Worm (Caenorhabditis elegans) whole organism, L4 larva: ENCODE data around the gene srlf-27.

ENCODE experiments used
- F26F4.8 ChIP-seq: fragments of 200-800 bp; sonication (Bioruptor generic); conservative IDR thresholded peaks from 2 replicates; pipeline ENCODE4 v1.3.6; 2022; ENCODE audit warnings: missing genetic modification characterization, missing compliant biosample characterization
- F37D6.2 ChIP-seq: sonication (generic microtip); optimal IDR thresholded peaks from 2 replicates; lab custom pipeline; 2016; ENCODE audit warnings: mild to moderate bottlenecking, missing genetic modification characterization, missing compliant biosample characterization
- F44E2.7 ChIP-seq: fragments of 200-800 bp; sonication (Bioruptor generic); IDR thresholded peaks from 2 replicates; pipeline ENCODE4 v2.1.2; 2022; ENCODE audit warnings: missing genetic modification characterization, missing compliant biosample characterization
- R02D3.7 ChIP-seq: fragments of 150-350 bp; sonication (generic microtip); optimal IDR thresholded peaks from 3 replicates; lab custom pipeline; 2014; ENCODE audit warnings: missing biosample characterization, missing genetic modification characterization
- T26A8.4 ChIP-seq: fragments of 200-800 bp; sonication (Bioruptor generic); IDR thresholded peaks from 2 replicates; pipeline ENCODE4 v1.3.6; 2022; ENCODE audit warnings: missing genetic modification characterization, missing compliant biosample characterization
- Y75B8A.6 ChIP-seq: fragments of 200-800 bp; sonication (Bioruptor generic); IDR thresholded peaks from 2 replicates; pipeline ENCODE4 v1.3.6; 2022; ENCODE audit warnings: missing genetic modification reagents, missing genetic modification characterization, missing compliant biosample characterization
- aha-1 ChIP-seq: fragments of 150-350 bp; peaks from one replicate; lab custom pipeline; 2014; ENCODE audit warnings: missing biosample characterization, missing genetic modification characterization
- aly-2 ChIP-seq: sonication (generic microtip); optimal IDR thresholded peaks from 2 replicates; lab custom pipeline; 2018; ENCODE audit warnings: missing biosample characterization, missing genetic modification characterization
- ama-1 ChIP-seq: fragments of 150-350 bp; optimal IDR thresholded peaks from 2 replicates; lab custom pipeline; 2014; ENCODE audit warnings: inconsistent platforms, mixed read lengths
- arid-1 ChIP-seq: fragments of 200-800 bp; sonication (Bioruptor generic); conservative IDR thresholded peaks from 2 replicates; pipeline ENCODE4 v1.3.6; 2022; ENCODE audit warnings: missing genetic modification reagents, missing genetic modification characterization, missing compliant biosample characterization
- ceh-20 ChIP-seq: fragments of 200-800 bp; sonication (Bioruptor generic); IDR thresholded peaks from 2 replicates; pipeline ENCODE4 v1.3.6; 2022; ENCODE audit warnings: missing genetic modification reagents, missing genetic modification characterization, missing compliant biosample characterization
- ceh-44 ChIP-seq: fragments of 200-800 bp; sonication (Bioruptor generic); IDR thresholded peaks from 2 replicates; pipeline ENCODE4 v1.3.6; 2022; ENCODE audit warnings: missing genetic modification reagents, missing genetic modification characterization, missing compliant biosample characterization
- ceh-82 ChIP-seq: sonication (generic microtip); optimal IDR thresholded peaks from 2 replicates; lab custom pipeline; 2017; ENCODE audit warnings: missing biosample characterization, missing genetic modification characterization
- ces-1 ChIP-seq: fragments of 150-350 bp; sonication (generic microtip); optimal IDR thresholded peaks from 4 replicates; lab custom pipeline; 2014; ENCODE audit warnings: missing biosample characterization, missing genetic modification reagents, missing genetic modification characterization
- daf-16 ChIP-seq, 3 experiments: sonication (generic microtip); optimal IDR thresholded peaks; 2 replicates each; lab custom pipeline; 2016 to 2017; ENCODE audit warnings: missing genetic modification characterization in 3 of 3, missing genetic modification reagents in 3 of 3, mild to moderate bottlenecking in 2 of 3, missing compliant biosample characterization in 2 of 3, missing biosample characterization in 1 of 3, moderate library complexity in 1 of 3
- dmd-6 ChIP-seq: fragments of 200-800 bp; sonication (Bioruptor generic); IDR thresholded peaks from 2 replicates; pipeline ENCODE4 v1.3.6; 2022; ENCODE audit warnings: missing genetic modification reagents, missing genetic modification characterization, missing compliant biosample characterization
- duxl-1 ChIP-seq: sonication (generic microtip); optimal IDR thresholded peaks from 2 replicates; lab custom pipeline; 2016; ENCODE audit warnings: mild to moderate bottlenecking, missing genetic modification characterization, moderate library complexity, missing compliant biosample characterization; ENCODE audit not compliant: poor library complexity
- dve-1 ChIP-seq: sonication (generic microtip); optimal IDR thresholded peaks from 2 replicates; lab custom pipeline; 2017; ENCODE audit warnings: antibody characterized with exemption, mild to moderate bottlenecking, missing genetic modification characterization, missing compliant biosample characterization; ENCODE audit not compliant: insufficient read depth
- egl-43 ChIP-seq: fragments of 200-800 bp; sonication (Bioruptor generic); IDR thresholded peaks from 2 replicates; pipeline ENCODE4 v1.3.6; 2022; ENCODE audit warnings: missing genetic modification reagents, missing genetic modification characterization, missing compliant biosample characterization
- gei-8 ChIP-seq: fragments of 200-800 bp; sonication (Bioruptor generic); optimal IDR thresholded peaks from 2 replicates; lab custom pipeline; 2018; ENCODE audit warnings: mild to moderate bottlenecking, missing genetic modification characterization, missing compliant biosample characterization
- hif-1 ChIP-seq, 2 experiments: sonication (generic microtip); optimal IDR thresholded peaks; 2 replicates each; lab custom pipeline; 2016 to 2017; ENCODE audit warnings: missing compliant biosample characterization in 2 of 2, missing genetic modification characterization in 2 of 2, missing genetic modification reagents in 2 of 2, missing genotype in 2 of 2, mild to moderate bottlenecking in 1 of 2
- hlh-30 ChIP-seq: sonication (generic microtip); optimal IDR thresholded peaks from 2 replicates; lab custom pipeline; 2017; ENCODE audit warnings: antibody characterized with exemption, mild to moderate bottlenecking, missing genetic modification characterization, missing compliant biosample characterization; ENCODE audit not compliant: insufficient read depth
- jun-1 ChIP-seq: fragments of 150-350 bp; optimal IDR thresholded peaks from 2 replicates; lab custom pipeline; 2014; ENCODE audit warnings: missing biosample characterization, missing genetic modification reagents, missing genetic modification characterization
- lim-7 ChIP-seq: fragments of 200-800 bp; sonication (Bioruptor generic); IDR thresholded peaks from 2 replicates; pipeline ENCODE4 v1.3.6; 2022; ENCODE audit warnings: missing genetic modification characterization, missing compliant biosample characterization
- lin-1 ChIP-seq: fragments of 200-800 bp; sonication (Bioruptor generic); IDR thresholded peaks from 2 replicates; pipeline ENCODE4 v1.3.6; 2022; ENCODE audit warnings: missing genetic modification reagents, missing genetic modification characterization, missing compliant biosample characterization
- lin-39 ChIP-seq: fragments of 150-350 bp; optimal IDR thresholded peaks from 2 replicates; lab custom pipeline; 2014; ENCODE audit warnings: missing biosample characterization, missing genetic modification reagents, missing genetic modification characterization
- lsy-2 ChIP-seq, 2 experiments: fragments of 150-350 bp in 1 of 2; sonication (generic microtip) in 1 of 2; optimal IDR thresholded peaks; 2 replicates each; lab custom pipeline; 2014 to 2017; ENCODE audit warnings: missing biosample characterization in 2 of 2, missing genetic modification characterization in 2 of 2
- madf-5 ChIP-seq, 2 experiments: fragments of 200-800 bp; sonication (Bioruptor generic); IDR thresholded peaks; 2 replicates each; pipeline ENCODE4 v1.3.6; 2022; ENCODE audit warnings: missing compliant biosample characterization in 2 of 2, missing genetic modification characterization in 2 of 2
- mdl-1 ChIP-seq, 2 experiments: fragments of 150-350 bp in 1 of 2; sonication (generic microtip) in 1 of 2; optimal IDR thresholded peaks; 2 replicates each; lab custom pipeline; 2014 to 2017; ENCODE audit warnings: missing biosample characterization in 2 of 2, missing genetic modification characterization in 2 of 2
- mdt-29 ChIP-seq: fragments of 200-800 bp; sonication (Bioruptor generic); IDR thresholded peaks from 2 replicates; pipeline ENCODE4 v1.3.6; 2022; ENCODE audit warnings: missing genetic modification reagents, missing genetic modification characterization, missing compliant biosample characterization
- mep-1 ChIP-seq: fragments of 150-350 bp; sonication (generic microtip); optimal IDR thresholded peaks from 3 replicates; lab custom pipeline; 2014; ENCODE audit warnings: missing biosample characterization, missing genetic modification characterization
- nhr-237 ChIP-seq: sonication (generic microtip); optimal IDR thresholded peaks from 2 replicates; lab custom pipeline; 2017; ENCODE audit warnings: missing biosample characterization, missing genetic modification characterization
- nhr-28 ChIP-seq: fragments of 150-350 bp; optimal IDR thresholded peaks from 2 replicates; lab custom pipeline; 2014; ENCODE audit warnings: missing biosample characterization, missing genetic modification characterization
- nhr-42 ChIP-seq: fragments of 200-800 bp; sonication (Bioruptor generic); IDR thresholded peaks from 2 replicates; pipeline ENCODE4 v1.3.6; 2022; ENCODE audit warnings: missing genetic modification characterization, missing compliant biosample characterization
- nhr-77 ChIP-seq: fragments of 150-350 bp; optimal IDR thresholded peaks from 2 replicates; lab custom pipeline; 2014; ENCODE audit warnings: missing biosample characterization, missing genetic modification characterization
- pha-4 ChIP-seq, 2 experiments: fragments of 150-350 bp in 1 of 2; fragments of 200-800 bp in 1 of 2; sonication (Bioruptor generic) in 1 of 2; IDR thresholded peaks in 1 of 2; optimal IDR thresholded peaks in 1 of 2; 2 replicates each; pipeline versions ENCODE4 v1.3.6 to Lab custom; 2014 to 2022; ENCODE audit warnings: missing genetic modification characterization in 2 of 2, missing genetic modification reagents in 2 of 2, missing biosample characterization in 1 of 2, missing compliant biosample characterization in 1 of 2
- php-3 ChIP-seq: fragments of 200-800 bp; sonication (Bioruptor generic); IDR thresholded peaks from 2 replicates; pipeline ENCODE4 v1.3.6; 2022; ENCODE audit warnings: missing genetic modification reagents, missing genetic modification characterization, missing compliant biosample characterization
- rbr-2 ChIP-seq: sonication (generic microtip); optimal IDR thresholded peaks from 2 replicates; lab custom pipeline; 2016; ENCODE audit warnings: missing genotype, missing genetic modification characterization, missing compliant biosample characterization
- snpc-1.2 ChIP-seq: fragments of 200-800 bp; sonication (Bioruptor generic); IDR thresholded peaks from 2 replicates; pipeline ENCODE4 v1.3.6; 2022; ENCODE audit warnings: missing genetic modification reagents, missing genetic modification characterization, missing compliant biosample characterization
- unc-62 ChIP-seq, 3 experiments: fragments of 150-350 bp in 1 of 3; sonication (generic microtip); optimal IDR thresholded peaks in 2 of 3; peaks in 1 of 3; 1 replicate in 1 of 3; 2 replicates in 2 of 3; lab custom pipeline; 2014 to 2017; ENCODE audit warnings: missing biosample characterization in 3 of 3, missing genetic modification characterization in 3 of 3, missing genetic modification reagents in 3 of 3, missing genotype in 1 of 3
- vab-7 ChIP-seq: fragments of 200-800 bp; sonication (Bioruptor generic); IDR thresholded peaks from 2 replicates; pipeline ENCODE4 v1.3.6; 2022; ENCODE audit warnings: missing genetic modification reagents, missing genetic modification characterization, missing compliant biosample characterization
- ztf-7 ChIP-seq: fragments of 150-350 bp; optimal IDR thresholded peaks from 2 replicates; lab custom pipeline; 2014; ENCODE audit warnings: missing biosample characterization, missing genetic modification characterization

srlf-27 gene

ce11 chrIV:14617985-14618384 is 19.5 kb upstream of the srlf-27 start:
- no peak for TF ChIP-seq ceh-82 (tag; lab: Kevin White, UChicago)
- TF ChIP-seq aha-1 (tag; lab: Kevin White, UChicago), result peak; percentile 96
- no peak for TF ChIP-seq php-3 (GFP tag; lab: Robert Waterston, UW)

- TF ChIP-seq ceh-20 (GFP tag; lab: Robert Waterston, UW) (no peak), ceh-44 (GFP tag; lab: Robert Waterston, UW) (no peak), nhr-42 (GFP tag; lab: Robert Waterston, UW) (0 out of 2 replicates have a peak, but pooled peaks have one; percentile 17), mdt-29 (no peak), aha-1 (tag; lab: Kevin White, UChicago) (peak; percentile 94), nhr-237 (tag; lab: Kevin White, UChicago) (no peak), madf-5 (GFP tag; IDR thresholded peaks at IDR 0.05; lab: Robert Waterston, UW) (no peak), duxl-1 (tag; lab: Kevin White, UChicago) (peak; percentile 6), arid-1 (GFP tag; lab: Robert Waterston, UW) (no peak), ama-1 (lab: Kevin White, UChicago) (peak; percentile 54), rbr-2 (tag; lab: Kevin White, UChicago) (peak; percentile 43), mep-1 (tag; lab: Kevin White, UChicago) (no peak), unc-62 (GFP tag; optimal IDR thresholded peaks at IDR 0.05 in 1 of 2; lab: Kevin White, UChicago) (peak in 1 of 2 experiments; percentile 81), unc-62 (tag; optimal IDR thresholded peaks at IDR 0.05; lab: Kevin White, UChicago) (no peak), aly-2 (tag; lab: Kevin White, UChicago) (no peak), hif-1 (tag; optimal IDR thresholded peaks at IDR 0.05; lab: Kevin White, UChicago) (peak in 1 of 2 experiments; percentile 1), egl-43 (GFP tag; lab: Robert Waterston, UW) (peak; percentile 59; the same call in 1 of the 2 replicates), vab-7 (0 out of 2 replicates have a peak, but pooled peaks have one; percentile 28), lin-1 (GFP tag; lab: Robert Waterston, UW) (0 out of 2 replicates have a peak, but pooled peaks have one; percentile 15)
Measured at ce11 chrIV:14618551-14618950, 19.0 kb upstream of the srlf-27 start.

DNA sequence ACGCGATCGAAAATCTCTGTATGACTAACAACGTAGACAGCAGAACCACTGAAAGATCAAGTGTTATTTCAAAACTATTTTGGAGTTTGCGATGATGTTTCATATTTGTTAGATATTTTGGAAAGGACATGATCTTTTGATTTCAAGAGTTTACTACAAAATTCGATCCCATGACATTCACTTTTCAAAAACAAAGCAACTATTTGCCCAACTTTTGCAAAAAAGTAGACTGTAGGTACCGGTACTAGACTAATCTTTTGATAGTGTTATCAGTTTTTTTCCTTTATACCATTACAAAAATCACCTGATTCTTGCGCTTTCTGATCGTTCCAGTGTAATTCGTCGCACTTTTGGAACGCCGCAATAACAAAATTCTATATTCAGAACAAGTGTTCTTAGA is 17.5 kb upstream of the srlf-27 start:
- TF ChIP-seq pha-4 (GFP tag; IDR thresholded peaks at IDR 0.05; lab: Robert Waterston, UW) (0 out of 2 replicates have a peak, but pooled peaks have one; percentile 5), pha-4 (tag; optimal IDR thresholded peaks at IDR 0.05; lab: Kevin White, UChicago) (no peak), nhr-28 (tag; lab: Kevin White, UChicago) (peak; percentile 10), R02D3.7 (tag; lab: Kevin White, UChicago) (no peak), dmd-6 (peak; percentile 68), jun-1 (tag; lab: Kevin White, UChicago) (no peak), T26A8.4 (GFP tag; lab: Robert Waterston, UW) (no peak), dve-1 (tag; lab: Kevin White, UChicago) (peak; percentile 28), unc-62 (GFP tag; optimal IDR thresholded peaks at IDR 0.05 in 1 of 2; lab: Kevin White, UChicago) (peak in 1 of 2 experiments; percentile 51), unc-62 (tag; optimal IDR thresholded peaks at IDR 0.05; lab: Kevin White, UChicago) (no peak), daf-16 (GFP tag; optimal IDR thresholded peaks at IDR 0.05; lab: Kevin White, UChicago) (no peak), daf-16 (tag; optimal IDR thresholded peaks at IDR 0.05; lab: Kevin White, UChicago) (peak; percentile 56)
- TF ChIP-seq, all 104 proteins: peak for 6

DNA sequence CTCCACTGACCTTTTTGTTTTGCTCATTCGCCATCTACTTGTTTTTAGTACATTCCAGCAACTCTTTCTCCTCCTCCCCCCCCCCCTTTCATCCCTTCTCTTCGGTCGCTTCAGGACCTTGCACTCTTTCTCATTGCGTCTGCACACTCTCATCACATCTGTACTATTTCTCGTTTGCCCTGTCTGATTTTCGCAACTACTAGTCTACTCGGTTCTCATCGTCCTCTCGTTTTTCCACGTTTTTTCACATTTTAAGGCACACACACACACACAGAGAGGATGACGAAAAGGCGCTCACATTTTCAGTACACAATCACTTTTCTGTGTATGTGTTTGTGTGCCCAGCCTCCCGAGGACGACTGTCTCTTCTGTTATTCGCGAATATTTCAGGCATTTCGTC is 17.0 kb upstream of the srlf-27 start:
- TF ChIP-seq gei-8 (GFP tag; lab: Kevin White, UChicago), result no peak
- no peak for TF ChIP-seq ces-1 (GFP tag; lab: Kevin White, UChicago)
- TF ChIP-seq rbr-2 (tag; lab: Kevin White, UChicago), result peak; percentile 51
- no peak for TF ChIP-seq snpc-1.2 (GFP tag; lab: Robert Waterston, UW)
- peak; percentile 51 for TF ChIP-seq mep-1 (tag; lab: Kevin White, UChicago)
- TF ChIP-seq F37D6.2 (tag; lab: Kevin White, UChicago), result no peak
- no peak for TF ChIP-seq F44E2.7 (GFP tag; lab: Robert Waterston, UW)
- peak; percentile 49 for TF ChIP-seq dmd-6
- TF ChIP-seq hif-1 (tag; optimal IDR thresholded peaks at IDR 0.05; lab: Kevin White, UChicago), result peak in 1 of 2 experiments; percentile 41
- peak; percentile 15 to 76 for TF ChIP-seq mdl-1 (tag; optimal IDR thresholded peaks at IDR 0.05; lab: Kevin White, UChicago)
- TF ChIP-seq nhr-77 (tag; lab: Kevin White, UChicago), result no peak
- TF ChIP-seq lim-7 (GFP tag; lab: Robert Waterston, UW), result no peak
- TF ChIP-seq lin-39 (tag; lab: Kevin White, UChicago), result no peak
- no peak for TF ChIP-seq pha-4 (GFP tag; IDR thresholded peaks at IDR 0.05; lab: Robert Waterston, UW)
- peak; percentile 13 for TF ChIP-seq pha-4 (tag; optimal IDR thresholded peaks at IDR 0.05; lab: Kevin White, UChicago)
- TF ChIP-seq hlh-30 (tag; lab: Kevin White, UChicago), result peak; percentile 70
- TF ChIP-seq Y75B8A.6, result no peak
- TF ChIP-seq daf-16 (GFP tag; optimal IDR thresholded peaks at IDR 0.05; lab: Kevin White, UChicago), result peak in 1 of 2 experiments; percentile 87
- TF ChIP-seq daf-16 (tag; optimal IDR thresholded peaks at IDR 0.05; lab: Kevin White, UChicago), result peak; percentile 84
- peak; percentile 45 to 54 for TF ChIP-seq lsy-2 (tag; optimal IDR thresholded peaks at IDR 0.05; lab: Kevin White, UChicago)
- no peak for TF ChIP-seq F26F4.8
- TF ChIP-seq ztf-7 (tag; lab: Kevin White, UChicago), result peak; percentile 19
